Fruit fly (Drosophila melanogaster): ENCODE measurements around the gene CG31789.

- TF ChIP-seq EcR (GFP tag; optimal IDR thresholded peaks at IDR 0.05) (no peak), usp (GFP tag; optimal IDR thresholded peaks at IDR 0.05) (no peak), CG8478 (optimal IDR thresholded peaks at IDR 0.05) (no peak), pan (optimal IDR thresholded peaks at IDR 0.05) (no peak), Dll (optimal IDR thresholded peaks at IDR 0.05) (no peak)
Observed at dm6 chr2L:18630611-18631221, 25.0 kb downstream of the CG31789 start.
